Fruit fly (Drosophila melanogaster) Kc167 (cell line): Measurements from ENCODE around the gene CG17267.

Source experiments
- Myc ChIP-seq: fragments of >200 bp; optimal IDR thresholded peaks from 2 replicates; lab custom pipeline; 2017; ENCODE audit warnings: missing external identifiers
- insv ChIP-seq: fragments of >200 bp; optimal IDR thresholded peaks from 3 replicates; lab custom pipeline; 2018; ENCODE audit warnings: missing external identifiers
- psq ChIP-seq: fragments of >200 bp; optimal IDR thresholded peaks from 2 replicates; lab custom pipeline; 2017; ENCODE audit warnings: missing external identifiers

- TF ChIP-seq Myc (no peak), insv (lab: Kevin White, UChicago) (no peak), psq (lab: Kevin White, UChicago) (no peak)
Observed at dm6 chr3R:20739971-20740370, 1.1 kb upstream of the CG17267 start, which contains the start of gene CG42322.
